Fruit fly (Drosophila melanogaster) Kc167 (cell line): ENCODE results near the gene nesd.

Experiments
- Myc ChIP-seq: fragments of >200 bp; optimal IDR thresholded peaks from 2 replicates; lab custom pipeline; 2017; ENCODE audit warnings: missing external identifiers
- Sin3A ChIP-seq: fragments of >200 bp; optimal IDR thresholded peaks from 2 replicates; lab custom pipeline; 2018; ENCODE audit warnings: missing external identifiers
- h ChIP-seq: fragments of >200 bp; optimal IDR thresholded peaks from 3 replicates; lab custom pipeline; 2018; ENCODE audit warnings: missing external identifiers
- insv ChIP-seq: fragments of >200 bp; optimal IDR thresholded peaks from 3 replicates; lab custom pipeline; 2018; ENCODE audit warnings: missing external identifiers
- psq ChIP-seq: fragments of >200 bp; optimal IDR thresholded peaks from 2 replicates; lab custom pipeline; 2017; ENCODE audit warnings: missing external identifiers
- ttk ChIP-seq: sonication (Bioruptor generic); optimal IDR thresholded peaks from 2 replicates; lab custom pipeline; 2017; ENCODE audit warnings: missing external identifiers

Gene nesd

DNA sequence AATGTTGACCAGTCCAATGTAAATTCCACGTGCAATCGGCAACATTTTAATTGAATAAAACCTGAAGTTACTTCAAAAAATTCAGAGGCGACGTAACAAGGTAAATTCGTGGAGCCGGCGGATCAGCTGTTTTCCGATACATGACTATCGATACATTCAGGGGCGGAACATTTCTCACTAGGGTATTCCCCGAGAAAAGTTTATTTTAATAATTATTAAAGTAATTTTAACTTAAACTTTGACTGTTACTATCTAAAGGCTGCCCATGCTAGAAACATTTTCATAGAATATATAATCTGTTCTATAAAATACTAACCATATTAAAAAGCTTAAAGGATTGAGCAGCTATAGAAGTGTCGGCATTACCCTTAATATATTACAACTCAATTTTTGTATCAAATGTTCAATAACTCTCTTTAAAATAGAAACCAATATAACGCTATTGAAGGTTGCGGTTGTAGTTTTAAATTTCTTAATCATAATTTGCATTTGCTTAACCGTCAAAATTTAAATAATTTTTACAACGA is 3.4 kb downstream of the nesd start, which contains the start of the genes mRpS18B and Kua:
TSS of gene mRpS18B (minus strand) at position 149 of the 527 bp plus-strand sequence.
TSS of gene Kua (plus strand) at position 477 of the 527 bp plus-strand sequence.
- TF ChIP-seq ttk (lab: Kevin White, UChicago) (no peak), psq (lab: Kevin White, UChicago) (no peak), insv (lab: Kevin White, UChicago) (no peak), Sin3A (lab: Kevin White, UChicago) (no peak), Myc (no peak), h (lab: Kevin White, UChicago) (no peak)

DNA sequence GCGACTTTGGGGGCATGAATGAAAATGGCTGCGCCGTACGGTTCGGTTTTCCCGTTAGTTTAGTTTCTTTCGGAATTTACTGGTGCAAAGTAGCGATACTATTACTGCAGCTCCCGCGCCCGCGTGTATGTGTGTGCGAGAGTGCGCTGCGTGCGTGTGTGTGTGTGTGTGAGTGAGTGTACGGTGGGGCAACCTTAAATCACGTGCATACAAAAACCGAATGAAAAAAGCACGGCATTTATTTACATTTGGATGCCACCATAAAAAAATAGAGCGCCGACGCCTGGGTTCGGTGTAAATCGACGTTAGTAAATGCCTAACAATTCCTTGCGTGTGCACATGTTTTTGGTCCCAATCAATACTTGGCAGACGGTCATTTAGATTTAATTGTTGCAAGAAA is 4.0 kb downstream of the nesd start:
- no peak for TF ChIP-seq ttk (lab: Kevin White, UChicago)
- TF ChIP-seq insv (lab: Kevin White, UChicago) = no peak
- no peak for TF ChIP-seq Sin3A (lab: Kevin White, UChicago)
- TF ChIP-seq psq (lab: Kevin White, UChicago) = no peak
- TF ChIP-seq Myc = no peak
- no peak for TF ChIP-seq h (lab: Kevin White, UChicago)

DNA sequence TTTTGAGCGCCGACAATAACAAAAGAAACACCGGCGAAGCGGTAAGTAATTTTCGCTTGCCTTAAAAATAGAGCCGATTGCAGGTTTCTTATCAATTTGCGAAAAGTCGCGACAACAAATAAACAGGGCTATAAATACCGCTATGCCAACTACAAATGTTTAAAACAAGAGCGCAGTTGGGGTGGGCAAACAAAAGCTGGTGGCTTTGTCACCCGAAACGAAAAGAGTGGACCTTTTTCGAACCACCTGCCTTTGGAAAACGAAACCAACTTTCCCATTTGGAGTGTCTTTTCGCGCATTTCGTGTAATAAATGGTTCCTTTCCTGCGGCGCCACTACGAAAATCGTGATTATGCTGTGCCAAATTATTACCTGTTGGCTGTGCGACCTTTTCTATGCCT is 4.4 kb downstream of the nesd start:
- TF ChIP-seq insv (lab: Kevin White, UChicago) (no peak), ttk (lab: Kevin White, UChicago) (no peak), psq (lab: Kevin White, UChicago) (no peak), Sin3A (lab: Kevin White, UChicago) (no peak), h (lab: Kevin White, UChicago) (no peak), Myc (no peak)

DNA sequence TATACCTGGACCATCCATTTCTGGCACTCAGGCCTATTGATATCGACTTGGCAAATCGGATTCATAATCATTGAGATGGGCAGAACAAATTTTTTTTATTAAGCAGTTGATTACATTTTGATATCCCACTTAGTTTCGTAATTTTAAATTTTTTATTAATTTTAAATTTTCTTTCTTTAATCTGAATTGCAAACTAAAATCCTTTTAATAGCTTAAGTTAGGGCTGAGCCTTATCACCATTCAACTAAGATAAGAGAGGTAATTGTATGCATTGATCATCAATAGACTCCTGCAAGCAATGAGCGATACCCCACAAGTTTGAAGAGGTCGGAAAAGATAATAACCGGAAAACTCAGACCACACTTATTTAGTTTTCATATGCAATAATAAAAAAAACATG is 10.3 kb downstream of the nesd start, which contains the start of gene CG13970:
TSS of gene CG13970 (minus strand) at position 101 of the 400 bp plus-strand sequence.
- no peak for TF ChIP-seq Sin3A (lab: Kevin White, UChicago)
- TF ChIP-seq Myc = no peak
- no peak for TF ChIP-seq h (lab: Kevin White, UChicago)
- no peak for TF ChIP-seq insv (lab: Kevin White, UChicago)
- TF ChIP-seq ttk (lab: Kevin White, UChicago) = no peak
- no peak for TF ChIP-seq psq (lab: Kevin White, UChicago)

DNA sequence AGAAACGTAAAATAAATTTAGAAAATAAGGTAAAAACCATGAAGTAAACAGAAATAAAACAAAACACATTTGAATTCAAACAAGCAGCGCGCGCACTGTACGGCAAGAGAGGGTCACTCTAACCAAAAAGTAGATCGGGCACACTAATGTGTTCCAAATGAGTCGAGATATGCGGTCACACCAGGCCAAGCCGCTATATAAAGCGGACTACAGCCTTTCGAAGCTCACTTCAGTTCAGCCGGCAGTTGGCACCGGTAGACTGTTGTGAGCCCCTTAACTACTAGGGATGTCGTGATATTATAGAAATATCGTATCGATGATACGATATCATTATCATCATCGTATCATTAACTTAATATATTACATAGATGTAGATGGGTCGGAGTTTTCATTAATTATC is 10.8 kb downstream of the nesd start:
- no peak for TF ChIP-seq Sin3A (lab: Kevin White, UChicago)
- TF ChIP-seq insv (lab: Kevin White, UChicago) = no peak
- no peak for TF ChIP-seq ttk (lab: Kevin White, UChicago)
- no peak for TF ChIP-seq Myc
- TF ChIP-seq h (lab: Kevin White, UChicago) = no peak
- TF ChIP-seq psq (lab: Kevin White, UChicago) = no peak

DNA sequence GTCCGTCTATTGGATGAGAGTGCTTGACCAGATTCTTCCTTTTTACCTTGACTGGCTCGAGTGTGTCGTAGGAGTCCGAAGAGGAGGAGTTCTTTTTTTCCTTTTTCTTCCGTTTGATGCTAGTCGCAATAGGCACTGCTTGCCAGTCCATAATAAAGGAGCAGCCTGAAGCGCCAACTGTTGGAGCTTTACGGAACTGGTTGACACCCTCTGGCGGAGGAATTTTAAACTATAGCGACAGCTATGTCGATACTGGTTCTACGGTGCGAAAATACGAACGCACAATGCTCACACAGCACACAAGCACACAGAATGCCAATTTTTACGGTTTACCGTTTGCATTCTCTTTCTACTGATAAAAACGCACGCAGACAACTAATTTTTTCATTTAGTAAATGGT is 12.8 kb downstream of the nesd start:
- TF ChIP-seq ttk (lab: Kevin White, UChicago) (no peak), insv (lab: Kevin White, UChicago) (no peak), Myc (no peak), h (lab: Kevin White, UChicago) (no peak), Sin3A (lab: Kevin White, UChicago) (no peak), psq (lab: Kevin White, UChicago) (no peak)

DNA sequence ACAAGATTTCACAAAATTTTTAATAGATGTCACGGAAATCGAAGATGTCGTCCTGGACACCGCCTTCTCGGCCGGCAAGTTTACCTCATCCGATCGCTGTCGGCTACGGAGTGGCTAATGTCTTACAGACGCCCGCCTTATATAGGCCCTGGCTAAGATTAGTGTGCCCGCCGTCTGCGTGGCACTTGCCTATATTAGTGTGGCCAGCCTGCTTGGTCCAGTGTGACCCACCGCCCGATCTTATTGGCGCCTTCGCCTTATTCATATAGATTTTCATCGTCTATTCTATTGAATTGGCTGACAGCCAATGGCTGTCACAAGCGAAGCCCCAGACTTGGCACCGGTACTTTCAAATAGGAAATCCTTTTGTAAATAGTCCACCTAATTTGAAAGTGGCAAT is 22.1 kb downstream of the nesd start:
- TF ChIP-seq Sin3A (lab: Kevin White, UChicago) (no peak), ttk (lab: Kevin White, UChicago) (no peak), insv (lab: Kevin White, UChicago) (no peak), Myc (no peak), psq (lab: Kevin White, UChicago) (no peak), h (lab: Kevin White, UChicago) (no peak)

DNA sequence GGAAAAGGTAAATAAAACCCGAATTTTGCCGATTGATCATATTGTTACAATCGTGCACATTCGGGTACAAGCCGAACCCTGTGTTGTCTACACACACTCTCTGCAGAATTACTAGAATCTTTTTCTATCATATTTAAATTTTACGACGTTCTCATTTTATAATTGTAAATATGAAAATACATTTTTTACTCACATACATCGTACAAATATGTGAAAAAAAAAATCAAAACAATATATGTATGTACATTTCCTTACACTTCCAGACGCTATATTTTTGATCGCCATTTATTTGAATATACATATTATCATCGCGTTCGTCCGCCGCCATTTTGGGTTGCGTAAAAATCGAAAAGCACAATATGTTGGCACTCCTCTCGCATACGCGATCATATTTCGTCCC is 24.0 kb downstream of the nesd start:
- TF ChIP-seq Sin3A (lab: Kevin White, UChicago) (no peak), psq (lab: Kevin White, UChicago) (no peak), ttk (lab: Kevin White, UChicago) (no peak), h (lab: Kevin White, UChicago) (no peak), insv (lab: Kevin White, UChicago) (no peak), Myc (no peak)

DNA sequence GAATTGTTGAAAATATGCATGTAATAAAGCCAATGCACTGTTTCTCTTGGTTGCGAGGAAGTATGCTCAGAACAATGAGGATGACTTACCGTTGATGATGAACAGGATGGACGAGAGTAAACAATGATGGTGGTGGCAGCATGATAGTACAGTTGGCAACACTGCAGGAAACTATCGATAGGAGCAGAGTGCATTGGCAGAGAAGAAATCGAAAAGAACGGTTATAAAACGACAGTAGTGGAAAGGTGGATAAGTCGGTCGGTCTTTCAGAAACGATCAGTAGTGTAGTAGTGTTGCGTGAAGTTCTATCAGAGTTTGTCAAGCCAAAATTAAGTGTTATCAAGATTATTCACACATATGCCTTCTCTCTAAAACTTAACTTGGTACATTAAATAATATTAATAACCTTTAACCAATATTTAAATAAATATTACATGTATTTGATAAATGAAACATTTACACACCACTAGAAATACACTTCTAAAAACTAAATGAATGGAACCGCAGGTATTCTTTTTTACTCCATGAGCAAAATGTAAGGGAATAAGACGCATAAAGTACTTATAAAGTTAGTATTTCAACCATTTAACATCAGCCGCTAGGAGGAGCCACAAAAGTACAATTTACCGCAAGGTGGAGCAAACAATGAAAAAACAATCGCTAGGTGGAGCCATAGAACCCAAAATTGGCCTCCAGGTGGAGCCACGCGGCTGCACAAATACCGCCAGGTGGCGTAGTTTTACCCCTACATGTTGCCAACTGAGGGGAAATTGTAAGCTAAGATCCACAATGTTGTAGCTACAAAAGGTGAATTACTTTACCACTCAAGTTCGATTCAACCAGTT is 26.8 kb downstream of the nesd start:
- TF ChIP-seq psq (lab: Kevin White, UChicago) = no peak
- TF ChIP-seq insv (lab: Kevin White, UChicago) = no peak
- TF ChIP-seq ttk (lab: Kevin White, UChicago) = no peak
- no peak for TF ChIP-seq Sin3A (lab: Kevin White, UChicago)
- no peak for TF ChIP-seq Myc
- no peak for TF ChIP-seq h (lab: Kevin White, UChicago)

DNA sequence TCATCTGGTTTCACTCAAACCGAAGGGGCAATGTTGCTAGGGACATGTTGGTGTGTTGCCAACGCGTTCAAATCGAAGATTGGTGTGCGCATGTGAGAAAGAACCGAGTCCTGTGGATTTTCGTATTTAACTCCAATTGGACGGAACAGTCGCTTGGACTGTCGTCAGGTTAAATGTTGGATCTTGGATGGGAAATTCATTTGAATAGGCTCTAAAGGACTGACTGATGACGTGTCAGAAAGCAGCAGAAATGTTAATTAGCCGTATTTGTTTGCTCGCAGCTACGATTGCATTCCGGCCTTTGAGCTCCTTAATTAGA is 27.4 kb downstream of the nesd start:
- TF ChIP-seq Sin3A (lab: Kevin White, UChicago) (no peak), h (lab: Kevin White, UChicago) (no peak), psq (lab: Kevin White, UChicago) (no peak), Myc (no peak)

DNA sequence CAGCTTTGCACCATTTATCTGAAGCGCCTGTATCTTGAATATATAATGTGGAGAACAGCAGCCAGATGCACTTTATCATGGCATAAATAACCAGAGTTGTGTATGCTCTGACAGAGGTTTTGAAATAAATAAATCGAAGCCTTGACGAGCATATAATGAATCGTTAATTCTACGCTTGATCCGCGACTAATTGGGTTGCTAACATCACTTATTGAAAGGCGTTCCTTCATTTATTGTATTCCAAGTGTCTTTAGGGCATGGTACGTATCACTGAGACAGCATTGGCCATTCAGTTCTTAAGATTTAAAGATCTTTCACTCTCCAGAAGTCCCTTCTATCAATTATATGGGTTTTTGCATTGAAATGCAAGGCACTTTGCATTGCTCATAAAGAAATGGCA is 41.1 kb downstream of the nesd start, which contains the start of gene CG10651:
TSS of gene CG10651 (minus strand) at position 101 of the 400 bp plus-strand sequence.
- TF ChIP-seq insv (lab: Kevin White, UChicago) = no peak
- no peak for TF ChIP-seq ttk (lab: Kevin White, UChicago)
- TF ChIP-seq Sin3A (lab: Kevin White, UChicago) = no peak
